Worm (Caenorhabditis elegans): ENCODE data around the gene Y55B1AR.4.
A peak's percentile ranks its signal among the peaks of the same experiment; 100 is the strongest.

Y55B1AR.4 gene

ce11 chrIII:587009-587408 lies 18.3 kb downstream of the Y55B1AR.4 start, which contains the start of gene helq-1:
Gene helq-1, minus strand, starts transcription at chrIII:587109.
- TF ChIP-seq bed-3 (GFP tag; optimal IDR thresholded peaks at IDR 0.05) (no peak), ceh-83 (GFP tag; optimal IDR thresholded peaks at IDR 0.05) (no peak), pha-4 (tag; optimal IDR thresholded peaks at IDR 0.05) (no peak), nhr-12 (tag; optimal IDR thresholded peaks at IDR 0.05) (no peak), unc-62 (GFP tag; optimal IDR thresholded peaks at IDR 0.05) (no peak), nhr-76 (tag; optimal IDR thresholded peaks at IDR 0.05) (no peak), mep-1 (tag; optimal IDR thresholded peaks at IDR 0.05) (no peak), flh-1 (GFP tag; optimal IDR thresholded peaks at IDR 0.05) (no peak), lin-32 (GFP tag; optimal IDR thresholded peaks at IDR 0.05) (no peak), nhr-2 (tag; optimal IDR thresholded peaks at IDR 0.05) (no peak), unc-120 (tag; optimal IDR thresholded peaks at IDR 0.05; ENCODE audit: poor library complexity, severe bottlenecking) (no peak), lsy-2 (tag; optimal IDR thresholded peaks at IDR 0.05) (no peak), ces-1 (GFP tag; optimal IDR thresholded peaks at IDR 0.05) (no peak), sem-2 (GFP tag; optimal IDR thresholded peaks at IDR 0.05) (no peak), ceh-39 (tag; optimal IDR thresholded peaks at IDR 0.05) (no peak), sptf-1 (tag; optimal IDR thresholded peaks at IDR 0.05) (no peak)

ce11 chrIII:577467-577866 lies 27.8 kb downstream of the Y55B1AR.4 start, which contains the start of gene gtf-2H5:
Gene gtf-2H5, minus strand, starts transcription at chrIII:577567.
- TF ChIP-seq mls-2 (tag; optimal IDR thresholded peaks at IDR 0.05), result no peak
- TF ChIP-seq nhr-12 (tag; optimal IDR thresholded peaks at IDR 0.05), result no peak
- no peak for TF ChIP-seq ceh-83 (GFP tag; optimal IDR thresholded peaks at IDR 0.05)
- no peak for TF ChIP-seq sptf-1 (tag; optimal IDR thresholded peaks at IDR 0.05)
- no peak for TF ChIP-seq ceh-39 (tag; optimal IDR thresholded peaks at IDR 0.05)
- no peak for TF ChIP-seq unc-120 (tag; optimal IDR thresholded peaks at IDR 0.05; ENCODE audit: poor library complexity, severe bottlenecking)
- TF ChIP-seq bed-3 (GFP tag; optimal IDR thresholded peaks at IDR 0.05), result no peak
- no peak for TF ChIP-seq unc-39 (tag; optimal IDR thresholded peaks at IDR 0.05)
- no peak for TF ChIP-seq mab-5 (tag; optimal IDR thresholded peaks at IDR 0.05)
- TF ChIP-seq ztf-11 (tag; optimal IDR thresholded peaks at IDR 0.05), result no peak
- TF ChIP-seq lin-32 (GFP tag; optimal IDR thresholded peaks at IDR 0.05), result no peak
- no peak for TF ChIP-seq blmp-1 (tag; optimal IDR thresholded peaks at IDR 0.05)
- TF ChIP-seq unc-62 (GFP tag; optimal IDR thresholded peaks at IDR 0.05), result no peak
- no peak for TF ChIP-seq ces-1 (GFP tag; optimal IDR thresholded peaks at IDR 0.05)
- TF ChIP-seq zip-8 (tag; optimal IDR thresholded peaks at IDR 0.05), result no peak
- no peak for TF ChIP-seq ham-2 (GFP tag; optimal IDR thresholded peaks at IDR 0.05)

ce11 chrIII:576555-576954 lies 28.8 kb downstream of the Y55B1AR.4 start:
- no peak for TF ChIP-seq nhr-76 (tag; optimal IDR thresholded peaks at IDR 0.05)
- TF ChIP-seq blmp-1 (tag; optimal IDR thresholded peaks at IDR 0.05), result no peak
- TF ChIP-seq mep-1 (tag; optimal IDR thresholded peaks at IDR 0.05), result no peak
- no peak for TF ChIP-seq lin-32 (GFP tag; optimal IDR thresholded peaks at IDR 0.05)
- no peak for TF ChIP-seq bed-3 (GFP tag; optimal IDR thresholded peaks at IDR 0.05)
- no peak for TF ChIP-seq unc-62 (GFP tag; optimal IDR thresholded peaks at IDR 0.05)
- TF ChIP-seq ces-1 (GFP tag; optimal IDR thresholded peaks at IDR 0.05), result no peak
- no peak for TF ChIP-seq flh-1 (GFP tag; optimal IDR thresholded peaks at IDR 0.05)
- no peak for TF ChIP-seq nhr-28 (tag; optimal IDR thresholded peaks at IDR 0.05)
- no peak for TF ChIP-seq nhr-12 (tag; optimal IDR thresholded peaks at IDR 0.05)
- no peak for TF ChIP-seq nhr-2 (tag; optimal IDR thresholded peaks at IDR 0.05)
- no peak for TF ChIP-seq elt-3 (tag; optimal IDR thresholded peaks at IDR 0.05)
- no peak for TF ChIP-seq ztf-11 (tag; optimal IDR thresholded peaks at IDR 0.05)
- no peak for TF ChIP-seq M03D4.4 (tag; optimal IDR thresholded peaks at IDR 0.05)

ce11 chrIII:568815-569214 lies 36.5 kb downstream of the Y55B1AR.4 start:
- TF ChIP-seq blmp-1 (tag; optimal IDR thresholded peaks at IDR 0.05) (peak; percentile 97), lsy-2 (tag; optimal IDR thresholded peaks at IDR 0.05) (no peak), ces-1 (GFP tag; optimal IDR thresholded peaks at IDR 0.05) (no peak), ham-2 (GFP tag; optimal IDR thresholded peaks at IDR 0.05) (peak; percentile 3), nhr-237 (tag; optimal IDR thresholded peaks at IDR 0.05) (no peak), mls-2 (tag; optimal IDR thresholded peaks at IDR 0.05) (no peak), bed-3 (GFP tag; optimal IDR thresholded peaks at IDR 0.05) (no peak), hlh-1 (tag; optimal IDR thresholded peaks at IDR 0.05) (no peak), mep-1 (tag; optimal IDR thresholded peaks at IDR 0.05) (no peak), elt-1 (tag; optimal IDR thresholded peaks at IDR 0.05; ENCODE audit: borderline replicate concordance, insufficient read depth) (no peak), nhr-76 (tag; optimal IDR thresholded peaks at IDR 0.05) (no peak), elt-3 (tag; optimal IDR thresholded peaks at IDR 0.05) (peak; percentile 28), ceh-83 (GFP tag; optimal IDR thresholded peaks at IDR 0.05) (no peak)

ce11 chrIII:564786-565185 lies 40.5 kb downstream of the Y55B1AR.4 start:
- no peak for TF ChIP-seq elt-1 (tag; optimal IDR thresholded peaks at IDR 0.05; ENCODE audit: borderline replicate concordance, insufficient read depth)
- no peak for TF ChIP-seq sptf-1 (tag; optimal IDR thresholded peaks at IDR 0.05)
- TF ChIP-seq drap-1 (GFP tag; optimal IDR thresholded peaks at IDR 0.05), result no peak
- TF ChIP-seq elt-3 (tag; optimal IDR thresholded peaks at IDR 0.05), result no peak
- no peak for TF ChIP-seq mep-1 (tag; optimal IDR thresholded peaks at IDR 0.05)
- no peak for TF ChIP-seq pha-4 (tag; optimal IDR thresholded peaks at IDR 0.05)
- no peak for TF ChIP-seq snpc-4 (tag; optimal IDR thresholded peaks at IDR 0.05)
- TF ChIP-seq ceh-39 (tag; optimal IDR thresholded peaks at IDR 0.05), result no peak
- TF ChIP-seq nhr-12 (tag; optimal IDR thresholded peaks at IDR 0.05), result no peak
- TF ChIP-seq blmp-1 (tag; optimal IDR thresholded peaks at IDR 0.05), result no peak
- TF ChIP-seq ceh-43 (GFP tag; optimal IDR thresholded peaks at IDR 0.05), result no peak

Data from whole organism, mixed stage, embryonic.